Worm (Caenorhabditis elegans): ENCODE results near the gene apm-3.

Gene apm-3

ce11 chrX:992650-993403, 38.1 kb downstream of the apm-3 start (continued):
- TF ChIP-seq Y53G8AR.9 (GFP tag; conservative IDR thresholded peaks at IDR 0.05), result no peak
- TF ChIP-seq tbp1 (GFP tag; optimal IDR thresholded peaks at IDR 0.05), result no peak
- TF ChIP-seq madf-10 (tag; optimal IDR thresholded peaks at IDR 0.05), result peak; percentile 69
- no peak for TF ChIP-seq tbx-9 (tag; optimal IDR thresholded peaks at IDR 0.05; ENCODE audit: borderline replicate concordance)
- no peak for TF ChIP-seq F57C9.4 (tag; optimal IDR thresholded peaks at IDR 0.05)
- TF ChIP-seq attf-5 (GFP tag; optimal IDR thresholded peaks at IDR 0.05), result no peak
- no peak for TF ChIP-seq zim-3 (tag; optimal IDR thresholded peaks at IDR 0.05)
- TF ChIP-seq Y79H2A.3 (GFP tag; conservative IDR thresholded peaks at IDR 0.05), result no peak
- peak; percentile 86 for TF ChIP-seq K12H6.12 (tag; optimal IDR thresholded peaks at IDR 0.05)
- TF ChIP-seq snpc-4 (GFP tag; optimal IDR thresholded peaks at IDR 0.05), result no peak
- TF ChIP-seq snpc-4 (tag; optimal IDR thresholded peaks at IDR 0.05), result peak in 2 of 4 experiments; percentile 37 to 41
- TF ChIP-seq egl-44 (GFP tag; IDR thresholded peaks at IDR 0.05), result no peak
- TF ChIP-seq lin-35 (GFP tag; optimal IDR thresholded peaks at IDR 0.05), result peak in 1 of 3 experiments; percentile 40
- TF ChIP-seq lsl-1 (GFP tag; optimal IDR thresholded peaks at IDR 0.05), result no peak
- no peak for TF ChIP-seq F22D6.2 (tag; optimal IDR thresholded peaks at IDR 0.05)
- TF ChIP-seq hlh-26 (GFP tag; conservative IDR thresholded peaks at IDR 0.05), result no peak
- 0 out of 2 replicates have a peak, but pooled peaks have one; percentile 14 for TF ChIP-seq pbrm-1 (GFP tag; IDR thresholded peaks at IDR 0.05)
- no peak for TF ChIP-seq Y56A3A.18 (GFP tag; IDR thresholded peaks at IDR 0.05)
- TF ChIP-seq F57A8.1 (GFP tag; optimal IDR thresholded peaks at IDR 0.05), result no peak
- TF ChIP-seq ztf-22 (GFP tag; optimal IDR thresholded peaks at IDR 0.05), result no peak
- TF ChIP-seq ztf-3 (GFP tag; optimal IDR thresholded peaks at IDR 0.05), result no peak
- no peak for TF ChIP-seq F52B5.7 (tag; optimal IDR thresholded peaks at IDR 0.05)
- no peak for TF ChIP-seq pha-4 (tag; optimal IDR thresholded peaks at IDR 0.05)
- no peak for TF ChIP-seq nfyb-1 (GFP tag; IDR thresholded peaks at IDR 0.05)
- no peak for TF ChIP-seq akir-1 (GFP tag; optimal IDR thresholded peaks at IDR 0.05)
- TF ChIP-seq nhr-179 (tag; optimal IDR thresholded peaks at IDR 0.05), result no peak

- TF ChIP-seq F23B12.7 (tag; optimal IDR thresholded peaks at IDR 0.05; ENCODE audit: insufficient read depth) (no peak), C17E4.6 (GFP tag; IDR thresholded peaks at IDR 0.05) (no peak), Y67H2A.10 (GFP tag; conservative IDR thresholded peaks at IDR 0.05) (no peak), lin-40 (tag; optimal IDR thresholded peaks at IDR 0.05) (no peak), gei-17 (GFP tag; optimal IDR thresholded peaks at IDR 0.05) (no peak), C06A6.2 (GFP tag; conservative IDR thresholded peaks at IDR 0.05) (no peak), aptf-2 (GFP tag; conservative IDR thresholded peaks at IDR 0.05) (no peak), hrde-1 (tag; optimal IDR thresholded peaks at IDR 0.05; ENCODE audit: borderline replicate concordance) (no peak), T26A5.8 (tag; optimal IDR thresholded peaks at IDR 0.05) (no peak), hlh-26 (GFP tag; conservative IDR thresholded peaks at IDR 0.05) (no peak), bed-2 (GFP tag; IDR thresholded peaks at IDR 0.05) (no peak), ceh-100 (GFP tag; IDR thresholded peaks at IDR 0.05) (no peak), atf-7 (tag; optimal IDR thresholded peaks at IDR 0.05) (no peak), let-526 (GFP tag; IDR thresholded peaks at IDR 0.05) (no peak)
Measured at ce11 chrX:994678-995077, 39.9 kb downstream of the apm-3 start.
